Worm (Caenorhabditis elegans): Measurements from ENCODE around the gene ten-1.

DNA sequence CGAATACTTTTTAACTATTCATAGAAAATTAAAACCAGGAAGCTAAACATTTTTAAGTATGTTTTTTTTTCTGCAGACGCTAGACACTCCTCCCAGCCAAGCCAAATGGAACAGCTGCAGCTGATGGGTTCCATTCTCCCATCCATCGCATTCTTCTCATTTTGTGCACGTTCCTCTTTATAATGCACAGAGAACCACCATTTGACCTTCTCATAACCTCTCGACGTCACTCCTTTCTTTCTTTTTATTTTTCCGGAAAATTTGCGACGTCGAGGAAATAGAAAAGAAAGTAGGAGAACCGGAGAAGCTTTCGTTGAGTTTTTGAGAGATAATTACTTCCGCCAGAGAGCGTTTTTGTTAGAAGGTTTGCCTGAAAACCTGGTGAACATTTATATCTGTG lies 50.9 kb downstream of the ten-1 start:
- TF ChIP-seq him-1 (tag; optimal IDR thresholded peaks at IDR 0.05) (no peak), dao-5 (tag; optimal IDR thresholded peaks at IDR 0.05) (no peak)

All from whole organism, L4/young adult.